Worm (Caenorhabditis elegans): ENCODE measurements around the gene rif-1.1.

DNA sequence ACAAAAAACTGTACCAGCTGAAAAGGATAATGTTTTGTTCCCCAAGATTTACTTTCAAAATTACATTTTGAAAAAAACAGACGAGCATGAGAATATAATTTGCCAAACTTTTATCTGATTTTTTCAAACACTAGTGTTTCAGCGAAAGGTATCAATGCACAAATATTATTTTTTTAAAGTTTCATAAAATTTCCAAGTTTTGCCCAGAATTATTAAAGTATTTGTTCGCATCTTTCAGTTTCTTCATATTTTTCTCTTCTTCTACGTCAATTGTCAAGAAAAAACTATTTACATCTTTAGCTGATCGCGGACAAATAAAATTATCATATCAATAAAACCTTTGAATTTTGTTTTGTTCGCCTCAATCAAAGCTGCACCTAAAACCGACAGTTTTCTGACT lies 24.0 kb downstream of the rif-1.1 start, which contains the start of gene C06A12.8:
- TF ChIP-seq Y116A8C.19 (tag; optimal IDR thresholded peaks at IDR 0.05; ENCODE audit: borderline replicate concordance) (no peak), mep-1 (tag; optimal IDR thresholded peaks at IDR 0.05) (no peak), sptf-1 (tag; optimal IDR thresholded peaks at IDR 0.05) (no peak), fkh-10 (GFP tag; optimal IDR thresholded peaks at IDR 0.05) (no peak), ceh-8 (GFP tag; optimal IDR thresholded peaks at IDR 0.05) (no peak), alr-1 (tag; optimal IDR thresholded peaks at IDR 0.05; ENCODE audit: borderline replicate concordance) (no peak), unc-62 (GFP tag; optimal IDR thresholded peaks at IDR 0.05) (no peak), nhr-77 (tag; optimal IDR thresholded peaks at IDR 0.05) (no peak), fos-1 (tag; optimal IDR thresholded peaks at IDR 0.05) (no peak), rnt-1 (tag; optimal IDR thresholded peaks at IDR 0.05) (no peak), fkh-4 (tag; optimal IDR thresholded peaks at IDR 0.05; ENCODE audit: borderline replicate concordance) (no peak), lin-13 (GFP tag; optimal IDR thresholded peaks at IDR 0.05) (no peak)
